Worm (Caenorhabditis elegans) whole organism, early embryonic: ENCODE measurements around the gene F58G11.4.

Experiments
- B0310.2 ChIP-seq: sonication (generic microtip); optimal IDR thresholded peaks from 2 replicates; lab custom pipeline; 2016; ENCODE audit warnings: mild to moderate bottlenecking, missing genetic modification characterization, missing compliant biosample characterization
- F13C5.2 ChIP-seq: sonication (generic microtip); optimal IDR thresholded peaks from 2 replicates; lab custom pipeline; 2017; ENCODE audit warnings: mild to moderate bottlenecking, missing genetic modification characterization, inconsistent platforms, missing compliant biosample characterization
- aly-1 ChIP-seq: sonication (generic microtip); optimal IDR thresholded peaks from 2 replicates; lab custom pipeline; 2016; ENCODE audit warnings: missing genetic modification characterization, missing compliant biosample characterization
- ama-1 ChIP-seq: fragments of 150-350 bp; optimal IDR thresholded peaks from 2 replicates; lab custom pipeline; 2014
- ceh-13 ChIP-seq: fragments of 200-800 bp; sonication (Bioruptor generic); optimal IDR thresholded peaks from 2 replicates; lab custom pipeline; 2018; ENCODE audit warnings: mild to moderate bottlenecking, missing genetic modification characterization, missing compliant biosample characterization
- ceh-36 ChIP-seq: sonication (generic microtip); optimal IDR thresholded peaks from 2 replicates; lab custom pipeline; 2016; ENCODE audit warnings: missing genetic modification characterization, inconsistent platforms, missing compliant biosample characterization
- ets-7 ChIP-seq: sonication (generic microtip); optimal IDR thresholded peaks from 2 replicates; lab custom pipeline; 2016; ENCODE audit warnings: missing genotype, missing genetic modification characterization, missing compliant biosample characterization
- flt-1 ChIP-seq: fragments of 200-800 bp; sonication (Bioruptor generic); IDR thresholded peaks from 2 replicates; pipeline ENCODE4 v1.3.6; 2022; ENCODE audit warnings: missing genetic modification characterization, missing compliant biosample characterization
- hmbx-1 ChIP-seq: sonication (generic microtip); optimal IDR thresholded peaks from 2 replicates; lab custom pipeline; 2016; ENCODE audit warnings: mild to moderate bottlenecking, missing genetic modification characterization, missing compliant biosample characterization
- hmg-4 ChIP-seq: fragments of 200-800 bp; sonication (Bioruptor generic); optimal IDR thresholded peaks from 2 replicates; lab custom pipeline; 2018; ENCODE audit warnings: mild to moderate bottlenecking, missing genetic modification characterization, missing compliant biosample characterization
- hnd-1 ChIP-seq: sonication (generic microtip); optimal IDR thresholded peaks from 2 replicates; lab custom pipeline; 2016; ENCODE audit warnings: missing genetic modification characterization, missing compliant biosample characterization
- pes-1 ChIP-seq: fragments of 200-800 bp; sonication (Bioruptor generic); IDR thresholded peaks from 2 replicates; pipeline ENCODE4 v1.3.6; 2022; ENCODE audit warnings: missing genetic modification reagents, missing genetic modification characterization, missing compliant biosample characterization
- scrt-1 ChIP-seq: fragments of 200-800 bp; sonication (Bioruptor generic); IDR thresholded peaks from 2 replicates; pipeline ENCODE4 v1.3.6; 2022; ENCODE audit warnings: missing genetic modification characterization, missing compliant biosample characterization
- sea-1 ChIP-seq: fragments of 200-800 bp; sonication (Bioruptor generic); conservative IDR thresholded peaks from 2 replicates; pipeline ENCODE4 v1.3.6; 2022; ENCODE audit warnings: missing genetic modification characterization, missing compliant biosample characterization
- tbx-11 ChIP-seq: fragments of 200-800 bp; sonication (Bioruptor generic); IDR thresholded peaks from 2 replicates; pipeline ENCODE4 v1.3.6; 2022; ENCODE audit warnings: missing genetic modification characterization, missing compliant biosample characterization
- tbx-37 ChIP-seq: fragments of 200-800 bp; sonication (Bioruptor generic); conservative IDR thresholded peaks from 2 replicates; pipeline ENCODE4 v1.3.6; 2022; ENCODE audit warnings: missing genetic modification reagents, missing genetic modification characterization, missing compliant biosample characterization
- tra-4 ChIP-seq: sonication (generic microtip); optimal IDR thresholded peaks from 2 replicates; lab custom pipeline; 2017; ENCODE audit warnings: missing genetic modification characterization, missing compliant biosample characterization

The F58G11.4 gene

DNA sequence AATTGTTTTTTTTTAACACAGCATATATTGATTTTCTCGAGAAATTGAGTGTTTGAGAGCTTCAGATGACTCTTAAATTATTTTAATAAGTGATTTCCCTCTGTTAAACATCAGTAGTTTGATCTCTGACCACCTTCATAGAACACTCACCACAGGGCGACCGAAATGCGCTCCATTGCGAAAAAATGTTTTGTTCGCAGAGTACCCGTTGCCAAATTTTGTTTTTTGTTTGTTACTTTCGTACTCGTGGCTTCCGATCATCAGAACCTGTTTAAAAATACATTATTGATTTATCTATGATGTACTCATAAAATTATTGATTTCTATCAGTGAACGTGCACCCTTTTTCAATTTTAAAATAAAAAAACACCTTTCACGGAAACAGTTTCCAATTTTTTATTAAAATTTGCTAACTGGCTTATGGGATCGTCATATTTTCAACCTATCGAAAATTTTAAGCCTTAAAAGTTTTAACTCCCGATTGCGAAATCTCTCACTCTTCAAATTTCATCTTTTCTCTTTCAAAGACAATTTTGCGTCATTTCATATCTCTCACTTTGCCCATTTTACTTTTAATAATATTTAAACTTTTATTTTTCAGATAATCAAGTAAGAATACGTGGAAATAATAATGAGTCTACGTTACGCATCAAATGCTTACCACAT is 11.6 kb upstream of the F58G11.4 start, which contains the start of gene letm-1:
letm-1 (plus strand) TSS at position 598 of the 666 bp plus-strand sequence.
- TF ChIP-seq F13C5.2 (no peak), hnd-1 (no peak), ceh-36 (no peak), B0310.2 (tag; lab: Kevin White, UChicago) (no peak), ama-1 (no peak), sea-1 (GFP tag; lab: Robert Waterston, UW) (no peak), tra-4 (no peak), tbx-37 (GFP tag; lab: Robert Waterston, UW) (no peak), pes-1 (GFP tag; lab: Robert Waterston, UW) (no peak), hmg-4 (GFP tag; lab: Kevin White, UChicago) (no peak), ets-7 (tag; lab: Kevin White, UChicago) (no peak), aly-1 (tag; lab: Kevin White, UChicago) (no peak), ceh-13 (GFP tag; lab: Kevin White, UChicago) (no peak), hmbx-1 (tag; lab: Kevin White, UChicago) (no peak), tbx-11 (GFP tag; lab: Robert Waterston, UW) (no peak), flt-1 (GFP tag; lab: Robert Waterston, UW) (no peak), scrt-1 (GFP tag; lab: Robert Waterston, UW) (no peak)

- TF ChIP-seq F13C5.2 (no peak), tbx-37 (GFP tag; lab: Robert Waterston, UW) (no peak), sea-1 (GFP tag; lab: Robert Waterston, UW) (no peak), hnd-1 (no peak), scrt-1 (GFP tag; lab: Robert Waterston, UW) (no peak), hmbx-1 (tag; lab: Kevin White, UChicago) (no peak), ets-7 (tag; lab: Kevin White, UChicago) (no peak), flt-1 (GFP tag; lab: Robert Waterston, UW) (no peak), hmg-4 (GFP tag; lab: Kevin White, UChicago) (no peak), ama-1 (no peak)
Measured at ce11 chrV:13664340-13664916, 8.0 kb upstream of the F58G11.4 start.

- TF ChIP-seq ets-7 (tag; lab: Kevin White, UChicago) = no peak
- TF ChIP-seq hmg-4 (GFP tag; lab: Kevin White, UChicago) = no peak
Measured at ce11 chrV:13665089-13665488, 7.3 kb upstream of the F58G11.4 start, which contains the start of gene rde-12. TSS of gene rde-12 (plus strand) at chrV:13665389.

- no peak for TF ChIP-seq ceh-13 (GFP tag; lab: Kevin White, UChicago)
- no peak for TF ChIP-seq ets-7 (tag; lab: Kevin White, UChicago)
- no peak for TF ChIP-seq scrt-1 (GFP tag; lab: Robert Waterston, UW)
- no peak for TF ChIP-seq F13C5.2
- no peak for TF ChIP-seq sea-1 (GFP tag; lab: Robert Waterston, UW)
- TF ChIP-seq hmg-4 (GFP tag; lab: Kevin White, UChicago) = no peak
- no peak for TF ChIP-seq tra-4
- TF ChIP-seq hnd-1 = no peak
- TF ChIP-seq pes-1 (GFP tag; lab: Robert Waterston, UW) = no peak
- TF ChIP-seq B0310.2 (tag; lab: Kevin White, UChicago) = no peak
- no peak for TF ChIP-seq ama-1
- no peak for TF ChIP-seq aly-1 (tag; lab: Kevin White, UChicago)
- no peak for TF ChIP-seq flt-1 (GFP tag; lab: Robert Waterston, UW)
- no peak for TF ChIP-seq hmbx-1 (tag; lab: Kevin White, UChicago)
Measured at ce11 chrV:13666460-13666859, 5.9 kb upstream of the F58G11.4 start.

DNA sequence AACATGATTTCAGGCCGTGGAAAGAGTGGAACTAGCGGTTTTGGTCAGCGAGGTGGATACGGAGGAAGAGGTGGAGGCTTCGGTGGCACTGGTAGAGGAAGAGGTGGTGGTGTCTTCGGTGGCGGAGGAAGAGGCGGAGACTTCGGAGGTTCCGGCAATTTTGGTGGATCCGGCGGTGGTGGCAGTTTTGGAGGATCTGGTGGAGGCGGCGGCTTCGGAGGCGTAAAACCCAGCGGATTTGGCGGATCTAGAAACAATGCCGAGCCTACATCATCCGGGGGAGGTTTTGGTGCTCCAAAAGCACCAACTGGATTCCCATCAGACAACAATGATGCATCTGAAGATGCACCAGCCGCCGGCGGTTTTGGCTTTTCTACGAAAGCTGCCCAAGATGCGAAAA is 4.1 kb upstream of the F58G11.4 start:
- no peak for TF ChIP-seq ceh-36
- TF ChIP-seq pes-1 (GFP tag; lab: Robert Waterston, UW) = 0 out of 2 replicates have a peak, but pooled peaks have one; percentile 18

DNA sequence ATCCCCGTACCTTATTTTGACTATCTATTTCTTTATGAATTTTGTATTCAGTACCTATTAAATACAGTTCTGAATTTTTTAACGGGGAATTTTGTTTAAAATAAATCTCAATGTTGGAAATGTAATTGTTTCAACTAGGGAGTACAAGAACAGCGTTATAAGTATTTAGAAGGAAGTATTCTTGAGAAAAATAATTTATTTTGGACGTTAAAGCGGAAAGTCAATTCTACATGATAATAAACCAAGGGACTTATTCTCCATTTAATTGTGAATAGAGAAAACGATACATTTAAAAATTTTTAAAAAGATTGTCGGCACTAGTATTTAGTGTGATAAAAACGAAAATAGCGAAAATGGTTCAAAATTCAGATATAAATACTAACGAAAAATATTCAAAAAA is 3.2 kb upstream of the F58G11.4 start:
- TF ChIP-seq hmbx-1 (tag; lab: Kevin White, UChicago) (no peak), B0310.2 (tag; lab: Kevin White, UChicago) (no peak), tra-4 (no peak), sea-1 (GFP tag; lab: Robert Waterston, UW) (no peak), ceh-13 (GFP tag; lab: Kevin White, UChicago) (no peak), tbx-37 (GFP tag; lab: Robert Waterston, UW) (no peak), ets-7 (tag; lab: Kevin White, UChicago) (no peak), tbx-11 (GFP tag; lab: Robert Waterston, UW) (no peak), ceh-36 (no peak), pes-1 (GFP tag; lab: Robert Waterston, UW) (no peak), ama-1 (no peak), aly-1 (tag; lab: Kevin White, UChicago) (no peak), hnd-1 (no peak)

DNA sequence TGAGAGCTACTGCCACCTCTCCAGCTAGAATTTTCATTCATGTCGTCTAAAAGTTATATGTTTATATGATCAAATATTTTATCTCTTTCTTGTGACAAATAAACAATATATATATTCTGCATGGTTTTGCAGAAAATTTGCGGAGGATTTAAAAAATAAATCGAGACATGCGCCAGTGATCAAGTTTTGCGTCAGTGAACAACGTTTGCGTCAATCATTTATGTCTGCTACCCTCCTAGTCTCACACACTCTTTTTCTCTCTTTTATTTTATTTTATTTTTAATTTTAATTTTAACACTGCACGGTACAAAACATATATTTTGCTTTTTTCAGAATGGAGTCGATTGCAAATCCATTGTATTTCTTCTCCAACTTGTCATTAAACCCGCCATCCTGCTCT is 6.2 kb downstream of the F58G11.4 start, which contains the start of the genes tag-65 and ccz-1:
tag-65 (minus strand) TSS at position 46 of the 400 bp plus-strand sequence.
ccz-1 (plus strand) TSS at position 334 of the 400 bp plus-strand sequence.
- TF ChIP-seq ceh-36 = no peak
- peak; percentile 45 for TF ChIP-seq F13C5.2

- TF ChIP-seq sea-1 (GFP tag; lab: Robert Waterston, UW) (no peak), F13C5.2 (no peak), hmg-4 (GFP tag; lab: Kevin White, UChicago) (no peak), tbx-37 (GFP tag; lab: Robert Waterston, UW) (no peak), flt-1 (GFP tag; lab: Robert Waterston, UW) (no peak), tra-4 (no peak), hnd-1 (no peak), ets-7 (tag; lab: Kevin White, UChicago) (no peak), ceh-13 (GFP tag; lab: Kevin White, UChicago) (no peak), hmbx-1 (tag; lab: Kevin White, UChicago) (no peak), pes-1 (GFP tag; lab: Robert Waterston, UW) (no peak), ceh-36 (no peak)
Measured at ce11 chrV:13679859-13680258, 7.5 kb downstream of the F58G11.4 start.
